Worm (Caenorhabditis elegans) whole organism, L4 larva: Measurements from ENCODE around the gene kel-10.

Source experiments
- D1046.2 ChIP-seq: fragments of 200-800 bp; sonication (Bioruptor generic); IDR thresholded peaks from 2 replicates; pipeline ENCODE4 v1.3.6; 2022; ENCODE audit warnings: missing genetic modification characterization, missing compliant biosample characterization
- F10B5.3 ChIP-seq: sonication (generic microtip); optimal IDR thresholded peaks from 2 replicates; lab custom pipeline; 2016; ENCODE audit warnings: mild to moderate bottlenecking, missing genetic modification characterization, missing compliant biosample characterization
- F44E2.7 ChIP-seq: fragments of 200-800 bp; sonication (Bioruptor generic); IDR thresholded peaks from 2 replicates; pipeline ENCODE4 v2.1.2; 2022; ENCODE audit warnings: missing genetic modification characterization, missing compliant biosample characterization
- R02D3.7 ChIP-seq: fragments of 150-350 bp; sonication (generic microtip); optimal IDR thresholded peaks from 3 replicates; lab custom pipeline; 2014; ENCODE audit warnings: missing biosample characterization, missing genetic modification characterization
- Y48G9A.11 ChIP-seq: fragments of 200-800 bp; sonication (Bioruptor generic); IDR thresholded peaks from 2 replicates; pipeline ENCODE4 v1.3.6; 2022; ENCODE audit warnings: missing genetic modification reagents, missing genetic modification characterization, missing compliant biosample characterization
- Y5F2A.4 ChIP-seq: fragments of 200-800 bp; sonication (Bioruptor generic); optimal IDR thresholded peaks from 2 replicates; lab custom pipeline; 2018; ENCODE audit warnings: mild to moderate bottlenecking, missing genetic modification characterization, missing compliant biosample characterization
- aha-1 ChIP-seq: fragments of 150-350 bp; peaks from one replicate; lab custom pipeline; 2014; ENCODE audit warnings: missing biosample characterization, missing genetic modification characterization
- aly-2 ChIP-seq: sonication (generic microtip); optimal IDR thresholded peaks from 2 replicates; lab custom pipeline; 2018; ENCODE audit warnings: missing biosample characterization, missing genetic modification characterization
- arid-1 ChIP-seq: fragments of 200-800 bp; sonication (Bioruptor generic); conservative IDR thresholded peaks from 2 replicates; pipeline ENCODE4 v1.3.6; 2022; ENCODE audit warnings: missing genetic modification reagents, missing genetic modification characterization, missing compliant biosample characterization
- ceh-20 ChIP-seq: fragments of 200-800 bp; sonication (Bioruptor generic); IDR thresholded peaks from 2 replicates; pipeline ENCODE4 v1.3.6; 2022; ENCODE audit warnings: missing genetic modification reagents, missing genetic modification characterization, missing compliant biosample characterization
- ceh-44 ChIP-seq: fragments of 200-800 bp; sonication (Bioruptor generic); IDR thresholded peaks from 2 replicates; pipeline ENCODE4 v1.3.6; 2022; ENCODE audit warnings: missing genetic modification reagents, missing genetic modification characterization, missing compliant biosample characterization
- ctbp-1 ChIP-seq: fragments of 200-800 bp; sonication (Bioruptor generic); IDR thresholded peaks from 2 replicates; pipeline ENCODE4 v1.3.6; 2022; ENCODE audit warnings: missing genetic modification reagents, missing genetic modification characterization, missing compliant biosample characterization
- daf-16 ChIP-seq, 3 experiments: sonication (generic microtip); optimal IDR thresholded peaks; 2 replicates each; lab custom pipeline; 2016 to 2017; ENCODE audit warnings: missing genetic modification characterization in 3 of 3, missing genetic modification reagents in 3 of 3, mild to moderate bottlenecking in 2 of 3, missing compliant biosample characterization in 2 of 3, missing biosample characterization in 1 of 3, moderate library complexity in 1 of 3
- daf-19 ChIP-seq: fragments of 200-800 bp; sonication (Bioruptor generic); conservative IDR thresholded peaks from 2 replicates; pipeline ENCODE4 v1.3.6; 2022; ENCODE audit warnings: missing genetic modification characterization, missing compliant biosample characterization
- dmd-6 ChIP-seq: fragments of 200-800 bp; sonication (Bioruptor generic); IDR thresholded peaks from 2 replicates; pipeline ENCODE4 v1.3.6; 2022; ENCODE audit warnings: missing genetic modification reagents, missing genetic modification characterization, missing compliant biosample characterization
- dpl-1 ChIP-seq: fragments of 150-350 bp; optimal IDR thresholded peaks from 2 replicates; lab custom pipeline; 2014; ENCODE audit warnings: missing biosample characterization, missing genetic modification reagents, missing genetic modification characterization
- dve-1 ChIP-seq: sonication (generic microtip); optimal IDR thresholded peaks from 2 replicates; lab custom pipeline; 2017; ENCODE audit warnings: antibody characterized with exemption, mild to moderate bottlenecking, missing genetic modification characterization, missing compliant biosample characterization; ENCODE audit not compliant: insufficient read depth
- egl-43 ChIP-seq: fragments of 200-800 bp; sonication (Bioruptor generic); IDR thresholded peaks from 2 replicates; pipeline ENCODE4 v1.3.6; 2022; ENCODE audit warnings: missing genetic modification reagents, missing genetic modification characterization, missing compliant biosample characterization
- hif-1 ChIP-seq, 2 experiments: sonication (generic microtip); optimal IDR thresholded peaks; 2 replicates each; lab custom pipeline; 2016 to 2017; ENCODE audit warnings: missing compliant biosample characterization in 2 of 2, missing genetic modification characterization in 2 of 2, missing genetic modification reagents in 2 of 2, missing genotype in 2 of 2, mild to moderate bottlenecking in 1 of 2
- hlh-11 ChIP-seq: fragments of 200-800 bp; sonication (Bioruptor generic); optimal IDR thresholded peaks from 2 replicates; lab custom pipeline; 2018; ENCODE audit warnings: mild to moderate bottlenecking, missing genetic modification characterization, missing compliant biosample characterization
- hmg-1.1 ChIP-seq: fragments of 200-800 bp; sonication (Bioruptor generic); IDR thresholded peaks from 2 replicates; pipeline ENCODE4 v1.3.6; 2022; ENCODE audit warnings: missing genetic modification reagents, missing genetic modification characterization, missing compliant biosample characterization
- jun-1 ChIP-seq: fragments of 150-350 bp; optimal IDR thresholded peaks from 2 replicates; lab custom pipeline; 2014; ENCODE audit warnings: missing biosample characterization, missing genetic modification reagents, missing genetic modification characterization
- lin-13 ChIP-seq: fragments of 150-350 bp; optimal IDR thresholded peaks from 2 replicates; lab custom pipeline; 2014; ENCODE audit warnings: missing biosample characterization, missing genetic modification reagents, missing genetic modification characterization
- lin-29 ChIP-seq: fragments of 200-800 bp; sonication (Bioruptor generic); IDR thresholded peaks from 2 replicates; pipeline ENCODE4 v1.3.6; 2022; ENCODE audit warnings: missing genetic modification reagents, missing genetic modification characterization, missing compliant biosample characterization
- lin-38 ChIP-seq: fragments of 200-800 bp; sonication (Bioruptor generic); IDR thresholded peaks from 2 replicates; pipeline ENCODE4 v1.3.6; 2022; ENCODE audit warnings: missing genetic modification reagents, missing genetic modification characterization, missing compliant biosample characterization
- lsy-2 ChIP-seq, 2 experiments: fragments of 150-350 bp in 1 of 2; sonication (generic microtip) in 1 of 2; optimal IDR thresholded peaks; 2 replicates each; lab custom pipeline; 2014 to 2017; ENCODE audit warnings: missing biosample characterization in 2 of 2, missing genetic modification characterization in 2 of 2
- madf-5 ChIP-seq, 2 experiments: fragments of 200-800 bp; sonication (Bioruptor generic); IDR thresholded peaks; 2 replicates each; pipeline ENCODE4 v1.3.6; 2022; ENCODE audit warnings: missing compliant biosample characterization in 2 of 2, missing genetic modification characterization in 2 of 2
- madf-9 ChIP-seq: fragments of 200-800 bp; sonication (Bioruptor generic); conservative IDR thresholded peaks from 2 replicates; pipeline ENCODE4 v1.3.6; 2022; ENCODE audit warnings: missing genetic modification reagents, missing genetic modification characterization, missing compliant biosample characterization
- mep-1 ChIP-seq: fragments of 150-350 bp; sonication (generic microtip); optimal IDR thresholded peaks from 3 replicates; lab custom pipeline; 2014; ENCODE audit warnings: missing biosample characterization, missing genetic modification characterization
- mes-2 ChIP-seq: sonication (generic microtip); optimal IDR thresholded peaks from 2 replicates; lab custom pipeline; 2016; ENCODE audit warnings: missing genotype, mild to moderate bottlenecking, missing genetic modification characterization, missing compliant biosample characterization; ENCODE audit not compliant: poor library complexity, severe bottlenecking
- nhr-102 ChIP-seq: sonication (generic microtip); optimal IDR thresholded peaks from 2 replicates; lab custom pipeline; 2016; ENCODE audit warnings: mild to moderate bottlenecking, missing genetic modification characterization, moderate library complexity, missing compliant biosample characterization
- nhr-28 ChIP-seq: fragments of 150-350 bp; optimal IDR thresholded peaks from 2 replicates; lab custom pipeline; 2014; ENCODE audit warnings: missing biosample characterization, missing genetic modification characterization
- nhr-41 ChIP-seq: fragments of 200-800 bp; sonication (Bioruptor generic); IDR thresholded peaks from 2 replicates; pipeline ENCODE4 v1.3.6; 2022; ENCODE audit warnings: missing genetic modification reagents, missing genetic modification characterization, missing compliant biosample characterization
- nhr-42 ChIP-seq: fragments of 200-800 bp; sonication (Bioruptor generic); IDR thresholded peaks from 2 replicates; pipeline ENCODE4 v1.3.6; 2022; ENCODE audit warnings: missing genetic modification characterization, missing compliant biosample characterization
- pha-4 ChIP-seq, 2 experiments: fragments of 150-350 bp in 1 of 2; fragments of 200-800 bp in 1 of 2; sonication (Bioruptor generic) in 1 of 2; IDR thresholded peaks in 1 of 2; optimal IDR thresholded peaks in 1 of 2; 2 replicates each; pipeline versions ENCODE4 v1.3.6 to Lab custom; 2014 to 2022; ENCODE audit warnings: missing genetic modification characterization in 2 of 2, missing genetic modification reagents in 2 of 2, missing biosample characterization in 1 of 2, missing compliant biosample characterization in 1 of 2
- rbr-2 ChIP-seq: sonication (generic microtip); optimal IDR thresholded peaks from 2 replicates; lab custom pipeline; 2016; ENCODE audit warnings: missing genotype, missing genetic modification characterization, missing compliant biosample characterization
- spr-1 ChIP-seq: sonication (generic microtip); optimal IDR thresholded peaks from 2 replicates; lab custom pipeline; 2016; ENCODE audit warnings: mild to moderate bottlenecking, missing genetic modification characterization, missing compliant biosample characterization
- spr-3 ChIP-seq: fragments of 200-800 bp; sonication (Bioruptor generic); optimal IDR thresholded peaks from 2 replicates; lab custom pipeline; 2018; ENCODE audit warnings: mild to moderate bottlenecking, missing genetic modification characterization, missing compliant biosample characterization
- tra-1 ChIP-seq: fragments of 200-800 bp; sonication (Bioruptor generic); IDR thresholded peaks from 2 replicates; pipeline ENCODE4 v1.3.6; 2022; ENCODE audit warnings: missing genetic modification reagents, missing genetic modification characterization, missing compliant biosample characterization
- unc-130 ChIP-seq: sonication (generic microtip); optimal IDR thresholded peaks from 2 replicates; lab custom pipeline; 2016; ENCODE audit warnings: missing genetic modification reagents, missing genetic modification characterization, missing compliant biosample characterization
- zag-1 ChIP-seq: fragments of 150-350 bp; optimal IDR thresholded peaks from 2 replicates; lab custom pipeline; 2014; ENCODE audit warnings: missing biosample characterization, missing genetic modification characterization

Gene kel-10

ce11 chrIII:10132495-10133450 is 31.5 kb upstream of the kel-10 start (continued):
- TF ChIP-seq hlh-11 (tag; lab: Kevin White, UChicago) (peak; percentile 73), lin-38 (0 out of 2 replicates have a peak, but pooled peaks have one; percentile 8), unc-130 (no peak), Y5F2A.4 (GFP tag; lab: Kevin White, UChicago) (no peak), mes-2 (tag; lab: Kevin White, UChicago) (peak; percentile 37), spr-1 (tag; lab: Kevin White, UChicago) (no peak), nhr-41 (no peak)
- TF ChIP-seq, all 104 proteins: peak for 24

DNA sequence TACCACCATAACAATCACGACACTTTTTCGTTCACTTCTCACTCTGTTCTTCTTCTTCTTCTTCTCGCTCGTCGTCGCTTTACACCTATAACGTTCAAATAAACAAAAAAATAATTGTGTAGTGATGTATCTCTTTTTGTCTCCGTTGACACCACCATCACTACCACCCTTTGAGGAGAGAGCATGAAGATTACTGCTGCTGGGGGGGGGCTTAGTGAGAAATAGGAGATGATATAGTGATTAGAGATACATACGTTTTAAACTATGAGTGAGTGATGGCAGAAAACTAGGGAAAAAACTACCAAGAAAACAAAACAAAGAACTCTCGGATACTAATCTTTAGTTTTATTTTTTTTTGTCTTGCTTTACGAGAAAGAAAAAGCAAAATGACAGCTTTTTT is 25.1 kb upstream of the kel-10 start:
- TF ChIP-seq hlh-11 (tag; lab: Kevin White, UChicago) (peak; percentile 10), daf-19 (GFP tag; lab: Robert Waterston, UW) (no peak), dve-1 (tag; lab: Kevin White, UChicago) (peak; percentile 20), daf-16 (GFP tag; optimal IDR thresholded peaks at IDR 0.05; lab: Kevin White, UChicago) (peak in 1 of 2 experiments; percentile 51), daf-16 (tag; optimal IDR thresholded peaks at IDR 0.05; lab: Kevin White, UChicago) (peak; percentile 1), aha-1 (tag; lab: Kevin White, UChicago) (peak; percentile 11), zag-1 (tag; lab: Kevin White, UChicago) (no peak), lsy-2 (tag; optimal IDR thresholded peaks at IDR 0.05; lab: Kevin White, UChicago) (peak in 1 of 2 experiments; percentile 23), tra-1 (0 out of 2 replicates have a peak, but pooled peaks have one; percentile 28), aly-2 (tag; lab: Kevin White, UChicago) (no peak), spr-3 (GFP tag; lab: Kevin White, UChicago) (no peak), madf-5 (GFP tag; IDR thresholded peaks at IDR 0.05; lab: Robert Waterston, UW) (no peak), arid-1 (no peak), pha-4 (GFP tag; IDR thresholded peaks at IDR 0.05; lab: Robert Waterston, UW) (no peak), pha-4 (tag; optimal IDR thresholded peaks at IDR 0.05; lab: Kevin White, UChicago) (no peak), nhr-28 (tag; lab: Kevin White, UChicago) (peak; percentile 33)

- peak; percentile 37; the same call in 1 of the 2 replicates for TF ChIP-seq egl-43 (GFP tag; lab: Robert Waterston, UW)
- peak; percentile 62; the same call in 1 of the 2 replicates for TF ChIP-seq hmg-1.1 (GFP tag; lab: Robert Waterston, UW)
- peak; percentile 40 for TF ChIP-seq R02D3.7
- peak; percentile 64 for TF ChIP-seq Y48G9A.11 (GFP tag; lab: Robert Waterston, UW)
- no peak for TF ChIP-seq F10B5.3 (tag; lab: Kevin White, UChicago)
- TF ChIP-seq mes-2 (tag; lab: Kevin White, UChicago): peak; percentile 94
- peak; percentile 53 for TF ChIP-seq ctbp-1 (GFP tag; lab: Robert Waterston, UW)
- TF ChIP-seq D1046.2 (GFP tag; lab: Robert Waterston, UW): peak; percentile 21; the same call in 1 of the 2 replicates
- peak; percentile 65 for TF ChIP-seq rbr-2 (tag; lab: Kevin White, UChicago)
- peak in 1 of 2 experiments; percentile 62 for TF ChIP-seq lsy-2 (tag; optimal IDR thresholded peaks at IDR 0.05; lab: Kevin White, UChicago)
- no peak for TF ChIP-seq jun-1 (tag; lab: Kevin White, UChicago)
- TF ChIP-seq lin-38: peak; percentile 95
- no peak for TF ChIP-seq lin-29 (GFP tag; lab: Robert Waterston, UW)
- no peak for TF ChIP-seq nhr-102
- TF ChIP-seq unc-130: peak; percentile 57
- 0 out of 2 replicates have a peak, but pooled peaks have one; percentile 52 for TF ChIP-seq madf-9 (GFP tag; lab: Robert Waterston, UW)
- TF ChIP-seq ceh-44 (GFP tag; lab: Robert Waterston, UW): 0 out of 2 replicates have a peak, but pooled peaks have one; percentile 23
- no peak for TF ChIP-seq F44E2.7 (GFP tag; lab: Robert Waterston, UW)
- peak; percentile 39 for TF ChIP-seq mep-1 (tag; lab: Kevin White, UChicago)
- peak; percentile 40; the same call in 1 of the 2 replicates for TF ChIP-seq dmd-6 (GFP tag; lab: Robert Waterston, UW)
- peak; percentile 55 for TF ChIP-seq ceh-20
- 0 out of 2 replicates have a peak, but pooled peaks have one; percentile 37 for TF ChIP-seq nhr-42 (GFP tag; lab: Robert Waterston, UW)
- TF ChIP-seq hif-1 (tag; optimal IDR thresholded peaks at IDR 0.05; lab: Kevin White, UChicago): peak in 1 of 2 experiments; percentile 20
- peak; percentile 20 for TF ChIP-seq dpl-1
- TF ChIP-seq lin-13 (GFP tag; lab: Kevin White, UChicago): peak; percentile 22
Measured at ce11 chrIII:10123586-10124233, 22.5 kb upstream of the kel-10 start, which contains the start of gene ttll-4. TSS of gene ttll-4 (plus strand) at chrIII:10124183.
